Worm (Caenorhabditis elegans): ENCODE measurements around the gene grl-27.
"Not testable (repeated sequence)": the region's sequence is repeated elsewhere in the genome, so short reads cannot be mapped to it uniquely, and the experiment has no call there.

The grl-27 gene

ce11 chrV:3610709-3611108, 35.0 kb upstream of the grl-27 start:
- TF ChIP-seq nhr-77 (tag; optimal IDR thresholded peaks at IDR 0.05) (no peak), nhr-129 (tag; optimal IDR thresholded peaks at IDR 0.05) (peak; percentile 36), sma-9 (GFP tag; optimal IDR thresholded peaks at IDR 0.05) (peak; percentile 83), sma-9 (tag; optimal IDR thresholded peaks at IDR 0.05) (no peak), nhr-21 (tag; optimal IDR thresholded peaks at IDR 0.05) (peak; percentile 91), R02D3.7 (tag; optimal IDR thresholded peaks at IDR 0.05) (no peak), sem-4 (tag; optimal IDR thresholded peaks at IDR 0.05) (no peak), blmp-1 (tag; optimal IDR thresholded peaks at IDR 0.05; ENCODE audit: insufficient read depth) (peak; percentile 62)

ce11 chrV:3606391-3606790, 30.7 kb upstream of the grl-27 start:
- TF ChIP-seq nhr-21 (tag; optimal IDR thresholded peaks at IDR 0.05) (peak; percentile 48), lin-39 (tag; optimal IDR thresholded peaks at IDR 0.05) (no peak)

- TF ChIP-seq ztf-1 (GFP tag; conservative IDR thresholded peaks at IDR 0.05) (no peak), ztf-4 (tag; optimal IDR thresholded peaks at IDR 0.05) (no peak), Y55F3AM.14 (GFP tag; optimal IDR thresholded peaks at IDR 0.05) (no peak), zag-1 (tag; optimal IDR thresholded peaks at IDR 0.05) (no peak), unc-62 (GFP tag; optimal IDR thresholded peaks at IDR 0.05) (no peak), nhr-23 (tag; optimal IDR thresholded peaks at IDR 0.05) (no peak)
Observed at ce11 chrV:3605325-3605724, 29.7 kb upstream of the grl-27 start, which contains the start of gene T22F3.8. T22F3.8 (minus strand) TSS chrV:3605425.

- TF ChIP-seq egl-27 (tag; optimal IDR thresholded peaks at IDR 0.05) (no peak), sma-3 (GFP tag; optimal IDR thresholded peaks at IDR 0.05) (no peak), dmd-4 (tag; optimal IDR thresholded peaks at IDR 0.05) (no peak), mbf-1 (tag; optimal IDR thresholded peaks at IDR 0.05) (no peak), nhr-21 (tag; optimal IDR thresholded peaks at IDR 0.05) (no peak), lin-13 (GFP tag; optimal IDR thresholded peaks at IDR 0.05) (no peak), alr-1 (tag; optimal IDR thresholded peaks at IDR 0.05) (no peak), lin-39 (tag; optimal IDR thresholded peaks at IDR 0.05) (no peak), snpc-4 (tag; optimal IDR thresholded peaks at IDR 0.05) (no peak), R02D3.7 (tag; optimal IDR thresholded peaks at IDR 0.05) (no peak), sem-4 (tag; optimal IDR thresholded peaks at IDR 0.05) (no peak)
Observed at ce11 chrV:3600570-3600969, 24.9 kb upstream of the grl-27 start, which contains the start of gene T22F3.7. T22F3.7 (minus strand) TSS chrV:3600670.

ce11 chrV:3597052-3597451, 21.4 kb upstream of the grl-27 start, which contains the start of gene srh-212:
srh-212 (minus strand) TSS chrV:3597152.
- not testable (repeated sequence) for TF ChIP-seq unc-39, zag-1, dmd-4 (tag; optimal IDR thresholded peaks at IDR 0.05)

- TF ChIP-seq peb-1 (tag; optimal IDR thresholded peaks at IDR 0.05), result no peak
- TF ChIP-seq nhr-21 (tag; optimal IDR thresholded peaks at IDR 0.05), result no peak
- no peak for TF ChIP-seq F13H6.1 (tag; optimal IDR thresholded peaks at IDR 0.05)
- TF ChIP-seq unc-62 (GFP tag; optimal IDR thresholded peaks at IDR 0.05), result no peak
- no peak for TF ChIP-seq ZK546.5 (tag; optimal IDR thresholded peaks at IDR 0.05)
Observed at ce11 chrV:3594936-3595335, 19.3 kb upstream of the grl-27 start, which contains the start of gene srh-213. srh-213 (minus strand) TSS chrV:3595036.

ce11 chrV:3592099-3592498, 16.4 kb upstream of the grl-27 start, which contains the start of gene T22F3.12:
T22F3.12 (minus strand) TSS chrV:3592199.
- TF ChIP-seq mab-5 (tag; optimal IDR thresholded peaks at IDR 0.05), result no peak
- no peak for TF ChIP-seq unc-39 (tag; optimal IDR thresholded peaks at IDR 0.05)
- no peak for TF ChIP-seq snpc-4 (tag; optimal IDR thresholded peaks at IDR 0.05)
- TF ChIP-seq nhr-11 (tag; optimal IDR thresholded peaks at IDR 0.05), result no peak
- TF ChIP-seq R02D3.7 (tag; optimal IDR thresholded peaks at IDR 0.05), result no peak
- TF ChIP-seq sma-9 (GFP tag; optimal IDR thresholded peaks at IDR 0.05), result no peak
- TF ChIP-seq sma-9 (tag; optimal IDR thresholded peaks at IDR 0.05), result no peak
- no peak for TF ChIP-seq sem-4 (tag; optimal IDR thresholded peaks at IDR 0.05)
- TF ChIP-seq ztf-11 (tag; optimal IDR thresholded peaks at IDR 0.05), result no peak
- TF ChIP-seq nhr-23 (tag; optimal IDR thresholded peaks at IDR 0.05), result no peak
- TF ChIP-seq nhr-10 (tag; optimal IDR thresholded peaks at IDR 0.05), result no peak
- TF ChIP-seq gmeb-1 (tag; optimal IDR thresholded peaks at IDR 0.05), result no peak
- no peak for TF ChIP-seq sma-3 (GFP tag; optimal IDR thresholded peaks at IDR 0.05)
- no peak for TF ChIP-seq ZK546.5 (tag; optimal IDR thresholded peaks at IDR 0.05)
- TF ChIP-seq skn-1 (tag; optimal IDR thresholded peaks at IDR 0.05), result no peak
- TF ChIP-seq nhr-12 (tag; optimal IDR thresholded peaks at IDR 0.05), result no peak
- no peak for TF ChIP-seq peb-1 (tag; optimal IDR thresholded peaks at IDR 0.05)
- no peak for TF ChIP-seq ceh-82 (tag; optimal IDR thresholded peaks at IDR 0.05)
- TF ChIP-seq crh-2 (tag; optimal IDR thresholded peaks at IDR 0.05), result no peak
- TF ChIP-seq ztf-4 (tag; optimal IDR thresholded peaks at IDR 0.05), result no peak
- TF ChIP-seq alr-1 (tag; optimal IDR thresholded peaks at IDR 0.05), result no peak
